Worm (Caenorhabditis elegans): ENCODE results near the gene T10B9.14.

The T10B9.14 gene

DNA sequence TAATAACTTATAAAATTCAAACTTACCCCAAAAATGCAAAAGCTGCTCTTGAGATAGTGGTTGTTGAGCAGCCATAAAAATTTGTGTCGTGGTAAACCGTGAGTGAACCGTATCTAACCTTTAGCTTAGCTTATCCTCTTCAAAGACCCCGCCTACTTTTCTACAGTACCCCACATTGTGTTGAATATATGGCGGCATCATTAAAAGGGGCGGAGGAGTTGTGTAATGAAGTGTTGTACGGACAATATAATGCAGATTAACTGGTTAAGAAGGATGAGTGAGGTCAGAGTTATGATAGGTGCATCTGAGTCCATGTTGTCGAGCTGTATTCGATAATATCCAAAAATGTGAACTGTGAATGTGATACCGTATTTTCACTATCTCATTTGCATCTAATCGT, 45.6 kb upstream of the T10B9.14 start, which contains the start of gene eyg-1:
TSS of gene eyg-1 (minus strand) at position 101 of the 400 bp plus-strand sequence.
- TF ChIP-seq ztf-6 (GFP tag; IDR thresholded peaks at IDR 0.05) = no peak
- no peak for TF ChIP-seq tlf-1 (GFP tag; optimal IDR thresholded peaks at IDR 0.05)
- no peak for TF ChIP-seq B0035.1 (tag; optimal IDR thresholded peaks at IDR 0.05)
- no peak for TF ChIP-seq aptf-3 (GFP tag; IDR thresholded peaks at IDR 0.05)
- TF ChIP-seq zim-3 (tag; optimal IDR thresholded peaks at IDR 0.05) = no peak
- no peak for TF ChIP-seq C17E4.6 (GFP tag; IDR thresholded peaks at IDR 0.05)
- no peak for TF ChIP-seq ztf-28 (GFP tag; IDR thresholded peaks at IDR 0.05)
- TF ChIP-seq dpff-1 (tag; optimal IDR thresholded peaks at IDR 0.05) = no peak
- no peak for TF ChIP-seq Y95B8A.8 (GFP tag; IDR thresholded peaks at IDR 0.05)
- no peak for TF ChIP-seq lsy-27 (tag; optimal IDR thresholded peaks at IDR 0.05; ENCODE audit: borderline replicate concordance, insufficient read depth)
- TF ChIP-seq ZK185.1 (tag; optimal IDR thresholded peaks at IDR 0.05; ENCODE audit: poor library complexity, severe bottlenecking) = no peak
- no peak for TF ChIP-seq lin-26 (GFP tag; IDR thresholded peaks at IDR 0.05)

ce11 chrII:9826946-9827345, 44.7 kb upstream of the T10B9.14 start:
- TF ChIP-seq unc-62 (GFP tag; optimal IDR thresholded peaks at IDR 0.05) (no peak), ceh-58 (GFP tag; IDR thresholded peaks at IDR 0.05) (no peak), madf-8 (GFP tag; conservative IDR thresholded peaks at IDR 0.05) (no peak), pbrm-1 (GFP tag; IDR thresholded peaks at IDR 0.05) (no peak), zfh-2 (GFP tag; conservative IDR thresholded peaks at IDR 0.05) (0 out of 2 replicates have a peak, but pooled peaks have one; percentile 16)

- TF ChIP-seq F33H1.4 (GFP tag; IDR thresholded peaks at IDR 0.05) = no peak
- no peak for TF ChIP-seq rcor-1 (GFP tag; IDR thresholded peaks at IDR 0.05)
- TF ChIP-seq madf-10 (tag; optimal IDR thresholded peaks at IDR 0.05) = no peak
- no peak for TF ChIP-seq cebp-1 (GFP tag; IDR thresholded peaks at IDR 0.05)
- TF ChIP-seq cebp-1 (tag; optimal IDR thresholded peaks at IDR 0.05) = peak; percentile 60
- no peak for TF ChIP-seq ztf-25 (GFP tag; IDR thresholded peaks at IDR 0.05)
- peak; percentile 77 for TF ChIP-seq nhr-80 (tag; optimal IDR thresholded peaks at IDR 0.05)
- TF ChIP-seq ccch-3 (GFP tag; optimal IDR thresholded peaks at IDR 0.05) = no peak
Measured at ce11 chrII:9807519-9807972, 25.3 kb upstream of the T10B9.14 start, which contains the start of gene cyp-13A8. TSS of gene cyp-13A8 (minus strand) at chrII:9807569.

- no peak for TF ChIP-seq ekl-4 (GFP tag; IDR thresholded peaks at IDR 0.05)
- TF ChIP-seq B0336.3 (GFP tag; IDR thresholded peaks at IDR 0.05) = no peak
- TF ChIP-seq egrh-3 (GFP tag; IDR thresholded peaks at IDR 0.05) = no peak
- no peak for TF ChIP-seq attf-5 (GFP tag; optimal IDR thresholded peaks at IDR 0.05)
- no peak for TF ChIP-seq lin-40 (tag; optimal IDR thresholded peaks at IDR 0.05)
- TF ChIP-seq F37B4.10 (GFP tag; IDR thresholded peaks at IDR 0.05) = no peak
- no peak for TF ChIP-seq F33H1.4 (GFP tag; IDR thresholded peaks at IDR 0.05)
- TF ChIP-seq ceh-40 (GFP tag; IDR thresholded peaks at IDR 0.05) = no peak
- TF ChIP-seq snpc-1.3 (tag; optimal IDR thresholded peaks at IDR 0.05; ENCODE audit: insufficient read depth) = no peak
- no peak for TF ChIP-seq lir-1 (GFP tag; conservative IDR thresholded peaks at IDR 0.05)
- TF ChIP-seq cebp-2 (GFP tag; IDR thresholded peaks at IDR 0.05) = no peak
- no peak for TF ChIP-seq attf-3 (GFP tag; conservative IDR thresholded peaks at IDR 0.05)
- no peak for TF ChIP-seq rpc-1 (optimal IDR thresholded peaks at IDR 0.05)
- no peak for TF ChIP-seq rpc-1 (tag; optimal IDR thresholded peaks at IDR 0.05)
- no peak for TF ChIP-seq Y53F4B.3 (GFP tag; IDR thresholded peaks at IDR 0.05)
- TF ChIP-seq aptf-2 (GFP tag; conservative IDR thresholded peaks at IDR 0.05) = no peak
Measured at ce11 chrII:9803320-9803719, 21.1 kb upstream of the T10B9.14 start, which contains the start of gene cyp-13A7. TSS of gene cyp-13A7 (plus strand) at chrII:9803620.

Data from whole organism, young adult.